Worm (Caenorhabditis elegans) whole organism, early embryonic: ENCODE results near the gene E02C12.9.

Source experiments
- aly-1 ChIP-seq: sonication (generic microtip); optimal IDR thresholded peaks from 2 replicates; lab custom pipeline; 2016; ENCODE audit warnings: missing genetic modification characterization, missing compliant biosample characterization
- ama-1 ChIP-seq: fragments of 150-350 bp; optimal IDR thresholded peaks from 2 replicates; lab custom pipeline; 2014
- ceh-36 ChIP-seq: sonication (generic microtip); optimal IDR thresholded peaks from 2 replicates; lab custom pipeline; 2016; ENCODE audit warnings: missing genetic modification characterization, inconsistent platforms, missing compliant biosample characterization
- hnd-1 ChIP-seq: sonication (generic microtip); optimal IDR thresholded peaks from 2 replicates; lab custom pipeline; 2016; ENCODE audit warnings: missing genetic modification characterization, missing compliant biosample characterization
- pes-1 ChIP-seq: fragments of 200-800 bp; sonication (Bioruptor generic); IDR thresholded peaks from 2 replicates; pipeline ENCODE4 v1.3.6; 2022; ENCODE audit warnings: missing genetic modification reagents, missing genetic modification characterization, missing compliant biosample characterization
- sea-1 ChIP-seq: fragments of 200-800 bp; sonication (Bioruptor generic); conservative IDR thresholded peaks from 2 replicates; pipeline ENCODE4 v1.3.6; 2022; ENCODE audit warnings: missing genetic modification characterization, missing compliant biosample characterization
- tbx-11 ChIP-seq: fragments of 200-800 bp; sonication (Bioruptor generic); IDR thresholded peaks from 2 replicates; pipeline ENCODE4 v1.3.6; 2022; ENCODE audit warnings: missing genetic modification characterization, missing compliant biosample characterization
- tbx-37 ChIP-seq: fragments of 200-800 bp; sonication (Bioruptor generic); conservative IDR thresholded peaks from 2 replicates; pipeline ENCODE4 v1.3.6; 2022; ENCODE audit warnings: missing genetic modification reagents, missing genetic modification characterization, missing compliant biosample characterization

- TF ChIP-seq ama-1 (lab: Kevin White, UChicago) (no peak), ceh-36 (no peak), aly-1 (tag; lab: Kevin White, UChicago) (no peak), tbx-11 (GFP tag; lab: Robert Waterston, UW) (no peak), pes-1 (GFP tag; lab: Robert Waterston, UW) (no peak), hnd-1 (no peak), tbx-37 (GFP tag; lab: Robert Waterston, UW) (no peak), sea-1 (GFP tag; lab: Robert Waterston, UW) (no peak)
These were observed 22.3 kb downstream of the E02C12.9 start, which contains the start of gene srx-46 for ce11 chrV:9352947-9353346.
